Fruit fly (Drosophila melanogaster) whole organism, embryonic: ENCODE measurements around the gene eEF1alpha2.

Source experiments
- Bdp1 ChIP-seq: fragments of 200-800 bp; sonication (Bioruptor generic); optimal IDR thresholded peaks from 3 replicates; lab custom pipeline; 2016; ENCODE audit warnings: missing biosample characterization, missing genetic modification characterization
- CG1024 ChIP-seq: fragments of 200-800 bp; sonication (Bioruptor generic); IDR thresholded peaks from 2 replicates; pipeline ENCODE4 v1.3.6; 2022; ENCODE audit warnings: missing biosample characterization, missing genetic modification characterization
- CG11398 ChIP-seq: fragments of 200-800 bp; sonication (Bioruptor generic); optimal IDR thresholded peaks from 2 replicates; lab custom pipeline; 2016; ENCODE audit warnings: missing biosample characterization, missing genetic modification characterization
- CG12299 ChIP-seq: fragments of 200-800 bp; sonication (Bioruptor generic); optimal IDR thresholded peaks from 2 replicates; lab custom pipeline; 2018; ENCODE audit warnings: missing biosample characterization, mild to moderate bottlenecking, missing genetic modification characterization
- CG12744 ChIP-seq: fragments of 200-800 bp; sonication (Bioruptor generic); optimal IDR thresholded peaks from 2 replicates; lab custom pipeline; 2016; ENCODE audit warnings: missing biosample characterization, missing genetic modification characterization
- CG13287 ChIP-seq: fragments of 200-800 bp; sonication (Bioruptor generic); IDR thresholded peaks from 2 replicates; pipeline ENCODE4 v1.3.6; 2022; ENCODE audit warnings: missing biosample characterization, missing genetic modification characterization; ENCODE audit not compliant: partially characterized antibody
- CG1602 ChIP-seq: fragments of 200-800 bp; sonication (Bioruptor generic); optimal IDR thresholded peaks from 3 replicates; lab custom pipeline; 2016; ENCODE audit warnings: missing biosample characterization, missing genetic modification characterization
- CG17186 ChIP-seq: fragments of 200-800 bp; sonication (Bioruptor generic); optimal IDR thresholded peaks from 3 replicates; lab custom pipeline; 2017; ENCODE audit warnings: missing biosample characterization, missing genetic modification reagents, missing genetic modification characterization
- CG2889 ChIP-seq: fragments of 200-800 bp; sonication (Bioruptor generic); IDR thresholded peaks from 3 replicates; pipeline ENCODE4 v1.3.6; 2022; ENCODE audit warnings: missing biosample characterization, missing genetic modification characterization
- CG33213 ChIP-seq: fragments of 200-800 bp; sonication (Bioruptor generic); optimal IDR thresholded peaks from 3 replicates; lab custom pipeline; 2016; ENCODE audit warnings: missing biosample characterization, missing genetic modification characterization
- CG33557 ChIP-seq: fragments of 200-800 bp; sonication (Bioruptor generic); optimal IDR thresholded peaks from 2 replicates; lab custom pipeline; 2019; ENCODE audit warnings: missing biosample characterization, mild to moderate bottlenecking, missing genetic modification characterization, moderate library complexity
- CG4282 ChIP-seq: fragments of 200-800 bp; sonication (Bioruptor generic); optimal IDR thresholded peaks from 2 replicates; lab custom pipeline; 2016; ENCODE audit warnings: missing biosample characterization, missing genetic modification characterization
- CG4328 ChIP-seq: fragments of 200-800 bp; sonication (Bioruptor generic); optimal IDR thresholded peaks from 3 replicates; lab custom pipeline; 2017; ENCODE audit warnings: missing biosample characterization, missing genetic modification reagents, missing genetic modification characterization
- CG6272 ChIP-seq: fragments of 200-800 bp; sonication (Bioruptor generic); IDR thresholded peaks from 2 replicates; pipeline ENCODE4 v1.3.6; 2022; ENCODE audit warnings: missing biosample characterization, missing genetic modification characterization
- CG7745 ChIP-seq: fragments of 200-800 bp; sonication (Bioruptor generic); optimal IDR thresholded peaks from 2 replicates; lab custom pipeline; 2018; ENCODE audit warnings: missing biosample characterization, mild to moderate bottlenecking, missing genetic modification characterization, moderate library complexity
- CG8388 ChIP-seq: fragments of 200-800 bp; sonication (Bioruptor generic); optimal IDR thresholded peaks from 2 replicates; lab custom pipeline; 2019; ENCODE audit warnings: missing biosample characterization, mild to moderate bottlenecking, missing genetic modification characterization, moderate library complexity
- CG9609 ChIP-seq: fragments of 200-800 bp; sonication (Bioruptor generic); optimal IDR thresholded peaks from 3 replicates; lab custom pipeline; 2016; ENCODE audit warnings: missing biosample characterization, missing genetic modification characterization
- CG9932 ChIP-seq: fragments of 200-800 bp; sonication (Bioruptor generic); IDR thresholded peaks from 2 replicates; pipeline ENCODE4 v1.3.6; 2022; ENCODE audit warnings: missing biosample characterization, missing genetic modification characterization
- CoRest ChIP-seq: fragments of 200-800 bp; sonication (Bioruptor generic); optimal IDR thresholded peaks from 3 replicates; lab custom pipeline; 2018; ENCODE audit warnings: missing biosample characterization, mild to moderate bottlenecking, missing genetic modification characterization, moderate library complexity
- Dp ChIP-seq: fragments of 200-800 bp; sonication (Bioruptor generic); optimal IDR thresholded peaks from 2 replicates; lab custom pipeline; 2018; ENCODE audit warnings: missing biosample characterization, mild to moderate bottlenecking, missing genetic modification characterization, moderate library complexity
- Dref ChIP-seq: fragments of 200-800 bp; sonication (Bioruptor generic); IDR thresholded peaks from 2 replicates; pipeline ENCODE4 v1.3.6; 2022; ENCODE audit warnings: missing biosample characterization, missing genetic modification characterization
- E2f2 ChIP-seq: fragments of 200-800 bp; sonication (Bioruptor generic); IDR thresholded peaks from 2 replicates; pipeline ENCODE4 v1.3.6; 2022; ENCODE audit warnings: missing biosample characterization, missing genetic modification characterization
- GATAe ChIP-seq: fragments of 200-800 bp; sonication (Bioruptor generic); conservative IDR thresholded peaks from 2 replicates; pipeline ENCODE4 v1.3.6; 2022; ENCODE audit warnings: missing biosample characterization, missing genetic modification characterization
- HmgZ ChIP-seq: fragments of 200-800 bp; sonication (Bioruptor generic); optimal IDR thresholded peaks from 2 replicates; lab custom pipeline; 2018; ENCODE audit warnings: missing biosample characterization, mild to moderate bottlenecking, missing genetic modification characterization
- Hsf ChIP-seq: fragments of 200-800 bp; sonication (Bioruptor generic); optimal IDR thresholded peaks from 3 replicates; lab custom pipeline; 2016; ENCODE audit warnings: missing biosample characterization, missing genetic modification characterization
- Jarid2 ChIP-seq: fragments of 200-800 bp; sonication (Bioruptor generic); optimal IDR thresholded peaks from 3 replicates; lab custom pipeline; 2017; ENCODE audit warnings: mild to moderate bottlenecking, missing biosample characterization, missing genetic modification reagents, missing genetic modification characterization
- MTF-1 ChIP-seq: fragments of 200-800 bp; sonication (Bioruptor generic); optimal IDR thresholded peaks from 2 replicates; lab custom pipeline; 2018; ENCODE audit warnings: missing biosample characterization, mild to moderate bottlenecking, missing genetic modification characterization, borderline replicate concordance
- NFAT ChIP-seq: fragments of 200-800 bp; sonication (Bioruptor generic); IDR thresholded peaks from 2 replicates; pipeline ENCODE4 v1.3.6; 2022; ENCODE audit warnings: missing biosample characterization, missing genetic modification characterization
- Nf-YA ChIP-seq: fragments of 200-800 bp; sonication (Bioruptor generic); IDR thresholded peaks from 2 replicates; pipeline ENCODE4 v1.3.6; 2022; ENCODE audit warnings: missing biosample characterization, missing genetic modification characterization
- Tbp ChIP-seq: fragments of >200 bp; optimal IDR thresholded peaks from 2 replicates; lab custom pipeline; 2018; ENCODE audit warnings: missing biosample characterization, missing genetic modification characterization
- aop ChIP-seq: fragments of 200-800 bp; sonication (Bioruptor generic); IDR thresholded peaks from 2 replicates; pipeline ENCODE4 v1.3.6; 2022; ENCODE audit warnings: missing biosample characterization, missing genetic modification characterization
- bbx ChIP-seq: fragments of 200-800 bp; sonication (Bioruptor generic); IDR thresholded peaks from 2 replicates; pipeline ENCODE4 v1.3.6; 2022; ENCODE audit warnings: missing biosample characterization, missing genetic modification characterization; ENCODE audit not compliant: partially characterized antibody
- cas ChIP-seq: fragments of 200-800 bp; sonication (Bioruptor generic); IDR thresholded peaks from 2 replicates; pipeline ENCODE4 v1.3.6; 2022; ENCODE audit warnings: missing biosample characterization, missing genetic modification characterization
- chn ChIP-seq: fragments of 200-800 bp; sonication (Bioruptor generic); optimal IDR thresholded peaks from 2 replicates; lab custom pipeline; 2016; ENCODE audit warnings: missing biosample characterization, missing genetic modification characterization
- crol ChIP-seq: fragments of 200-800 bp; sonication (Bioruptor generic); IDR thresholded peaks from 2 replicates; pipeline ENCODE4 v1.3.6; 2022; ENCODE audit warnings: missing biosample characterization, missing genetic modification characterization
- dan ChIP-seq: fragments of 200-800 bp; sonication (Bioruptor generic); IDR thresholded peaks from 2 replicates; pipeline ENCODE4 v1.3.6; 2022; ENCODE audit warnings: missing biosample characterization, missing genetic modification characterization
- dysf ChIP-seq: fragments of 200-800 bp; sonication (Bioruptor generic); IDR thresholded peaks from 3 replicates; pipeline ENCODE4 v1.3.6; 2022; ENCODE audit warnings: missing biosample characterization, missing genetic modification characterization
- fd102C ChIP-seq: fragments of 200-800 bp; sonication (Bioruptor generic); optimal IDR thresholded peaks from 2 replicates; lab custom pipeline; 2018; ENCODE audit warnings: missing biosample characterization, mild to moderate bottlenecking, missing genetic modification characterization, moderate library complexity
- gfzf ChIP-seq: fragments of 200-800 bp; sonication (Bioruptor generic); optimal IDR thresholded peaks from 2 replicates; lab custom pipeline; 2016; ENCODE audit warnings: missing biosample characterization, mild to moderate bottlenecking, missing genetic modification characterization, moderate library complexity
- gro ChIP-seq: fragments of 200-800 bp; sonication (Bioruptor generic); optimal IDR thresholded peaks from 2 replicates; lab custom pipeline; 2016; ENCODE audit warnings: missing biosample characterization, missing genetic modification characterization
- her ChIP-seq: fragments of 200-800 bp; sonication (Bioruptor generic); optimal IDR thresholded peaks from 2 replicates; lab custom pipeline; 2016; ENCODE audit warnings: missing biosample characterization, missing genetic modification characterization
- ind ChIP-seq: fragments of 200-800 bp; sonication (Bioruptor generic); optimal IDR thresholded peaks from 3 replicates; lab custom pipeline; 2016; ENCODE audit warnings: missing biosample characterization, missing genetic modification characterization
- lilli ChIP-seq: fragments of 200-800 bp; sonication (Bioruptor generic); optimal IDR thresholded peaks from 3 replicates; lab custom pipeline; 2016; ENCODE audit warnings: missing biosample characterization, missing genetic modification characterization
- nom ChIP-seq: fragments of 200-800 bp; sonication (Bioruptor generic); optimal IDR thresholded peaks from 2 replicates; lab custom pipeline; 2017; ENCODE audit warnings: missing biosample characterization, missing genetic modification characterization, mild to moderate bottlenecking, moderate library complexity, missing genetic modification reagents
- psq ChIP-seq: fragments of 200-800 bp; sonication (Bioruptor generic); optimal IDR thresholded peaks from 2 replicates; lab custom pipeline; 2017; ENCODE audit warnings: missing biosample characterization, missing genetic modification characterization
- ranshi ChIP-seq: fragments of 200-800 bp; sonication (Bioruptor generic); IDR thresholded peaks from 2 replicates; pipeline ENCODE4 v1.3.6; 2022; ENCODE audit warnings: missing biosample characterization, missing genetic modification characterization
- sens-2 ChIP-seq: fragments of 200-800 bp; sonication (Bioruptor generic); IDR thresholded peaks from 2 replicates; pipeline ENCODE4 v1.3.6; 2022; ENCODE audit warnings: missing biosample characterization, missing genetic modification characterization
- sr ChIP-seq: fragments of 200-800 bp; sonication (Bioruptor generic); IDR thresholded peaks from 3 replicates; pipeline ENCODE4 v1.3.6; 2022; ENCODE audit warnings: missing biosample characterization, missing genetic modification characterization
- ssp ChIP-seq: fragments of 200-800 bp; sonication (Bioruptor generic); IDR thresholded peaks from 2 replicates; pipeline ENCODE4 v1.3.6; 2022; ENCODE audit warnings: missing biosample characterization, missing genetic modification characterization
- tin ChIP-seq: fragments of 200-800 bp; sonication (Bioruptor generic); optimal IDR thresholded peaks from 3 replicates; lab custom pipeline; 2016; ENCODE audit warnings: missing biosample characterization, missing genetic modification characterization
- tna ChIP-seq: fragments of 200-800 bp; sonication (Bioruptor generic); IDR thresholded peaks from 2 replicates; pipeline ENCODE4 v1.3.6; 2022; ENCODE audit warnings: missing biosample characterization, missing genetic modification characterization; ENCODE audit not compliant: partially characterized antibody
- vfl ChIP-seq: fragments of 200-800 bp; sonication (Bioruptor generic); optimal IDR thresholded peaks from 2 replicates; lab custom pipeline; 2016; ENCODE audit warnings: missing biosample characterization, missing genetic modification characterization
- zen ChIP-seq: fragments of 200-800 bp; sonication (Bioruptor generic); optimal IDR thresholded peaks from 3 replicates; lab custom pipeline; 2018; ENCODE audit warnings: missing biosample characterization, mild to moderate bottlenecking, missing genetic modification characterization, moderate library complexity

The eEF1alpha2 gene

dm6 chr3R:31743279-31743678, 5.0 kb downstream of the eEF1alpha2 start, which contains the start of gene Tbca (continued):
- peak; percentile 55 for TF ChIP-seq CG17186 (GFP tag; lab: Kevin White, UChicago)
- TF ChIP-seq CG12299 (tag; lab: Kevin White, UChicago) = no peak
- TF ChIP-seq ind = no peak
- peak; percentile 52 for TF ChIP-seq HmgZ (tag; lab: Kevin White, UChicago)
- no peak for TF ChIP-seq vfl (GFP tag; lab: Kevin White, UChicago)
- no peak for TF ChIP-seq CG4282 (GFP tag; lab: Kevin White, UChicago)
- no peak for TF ChIP-seq CG33557 (GFP tag; lab: Kevin White, UChicago)
- TF ChIP-seq GATAe (GFP tag; lab: Robert Waterston, UW) = no peak
- no peak for TF ChIP-seq Bdp1
- TF ChIP-seq Dp (GFP tag; lab: Kevin White, UChicago) = peak; percentile 98
- TF ChIP-seq CG9609 (GFP tag; lab: Kevin White, UChicago) = no peak
- no peak for TF ChIP-seq lilli (GFP tag; lab: Kevin White, UChicago)
- no peak for TF ChIP-seq CG4328 (GFP tag; lab: Kevin White, UChicago)
- TF ChIP-seq zen (tag; lab: Kevin White, UChicago) = no peak
- peak; percentile 37 for TF ChIP-seq gfzf (GFP tag; lab: Kevin White, UChicago)
- no peak for TF ChIP-seq CG33213
- no peak for TF ChIP-seq Jarid2
- no peak for TF ChIP-seq ranshi
- TF ChIP-seq MTF-1 = no peak
- no peak for TF ChIP-seq CG12744
- TF ChIP-seq gro = no peak
- TF ChIP-seq NFAT (GFP tag; lab: Robert Waterston, UW) = no peak
- no peak for TF ChIP-seq CG9932 (GFP tag; lab: Robert Waterston, UW)
- no peak for TF ChIP-seq dan (GFP tag; lab: Robert Waterston, UW)
- TF ChIP-seq CG1602 (GFP tag; lab: Kevin White, UChicago) = no peak
- no peak for TF ChIP-seq her (GFP tag; lab: Kevin White, UChicago)
- peak; percentile 98 for TF ChIP-seq E2f2
- TF ChIP-seq ssp = no peak
- no peak for TF ChIP-seq dysf
- TF ChIP-seq Dref (GFP tag; lab: Robert Waterston, UW) = no peak
- TF ChIP-seq CG11398 (GFP tag; lab: Kevin White, UChicago) = no peak
- no peak for TF ChIP-seq crol
- TF ChIP-seq sens-2 = no peak
- TF ChIP-seq Hsf (GFP tag; lab: Kevin White, UChicago) = no peak
- TF ChIP-seq cas (GFP tag; lab: Robert Waterston, UW) = no peak
- TF ChIP-seq CG8388 = peak; percentile 48
- no peak for TF ChIP-seq Tbp (GFP tag; lab: Kevin White, UChicago)
- no peak for TF ChIP-seq aop
- TF ChIP-seq CG1024 (GFP tag; lab: Robert Waterston, UW) = no peak
- no peak for TF ChIP-seq Nf-YA (GFP tag; lab: Robert Waterston, UW)
- TF ChIP-seq sr (GFP tag; lab: Robert Waterston, UW) = no peak
- TF ChIP-seq CG6272 (GFP tag; lab: Robert Waterston, UW) = no peak
- TF ChIP-seq CG13287 = peak; percentile 72
- no peak for TF ChIP-seq CoRest (tag; lab: Kevin White, UChicago)
- peak; percentile 3 for TF ChIP-seq nom (GFP tag; lab: Kevin White, UChicago)
- TF ChIP-seq bbx (GFP tag; lab: Robert Waterston, UW) = peak; percentile 69
- TF ChIP-seq fd102C = no peak
- no peak for TF ChIP-seq CG2889 (GFP tag; lab: Robert Waterston, UW)
- no peak for TF ChIP-seq tna (GFP tag; lab: Robert Waterston, UW)
- no peak for TF ChIP-seq psq (GFP tag; lab: Kevin White, UChicago)
- TF ChIP-seq tin = no peak
- no peak for TF ChIP-seq CG7745 (tag; lab: Kevin White, UChicago)
- no peak for TF ChIP-seq chn (GFP tag; lab: Kevin White, UChicago)
